Worm (Caenorhabditis elegans): ENCODE data around the gene F41F3.1.
A peak's percentile ranks its signal among the peaks of the same experiment; 100 is the strongest.

F41F3.1 gene

ce11 chrV:4662400-4662799, 8.0 kb downstream of the F41F3.1 start, which contains the start of gene srx-74:
srx-74 (minus strand) TSS chrV:4662500.
- TF ChIP-seq ztf-25 (GFP tag; IDR thresholded peaks at IDR 0.05) (no peak), unc-62 (GFP tag; optimal IDR thresholded peaks at IDR 0.05) (no peak), lsy-27 (tag; optimal IDR thresholded peaks at IDR 0.05; ENCODE audit: borderline replicate concordance, insufficient read depth) (no peak), gei-17 (GFP tag; optimal IDR thresholded peaks at IDR 0.05) (no peak), rpc-1 (optimal IDR thresholded peaks at IDR 0.05) (no peak), rpc-1 (tag; optimal IDR thresholded peaks at IDR 0.05) (no peak), attf-3 (GFP tag; conservative IDR thresholded peaks at IDR 0.05) (no peak), B0336.3 (GFP tag; IDR thresholded peaks at IDR 0.05) (no peak)

- TF ChIP-seq xnd-1 (tag; optimal IDR thresholded peaks at IDR 0.05) (no peak), ekl-4 (GFP tag; IDR thresholded peaks at IDR 0.05) (no peak), madf-3 (GFP tag; IDR thresholded peaks at IDR 0.05) (no peak), nfyb-1 (GFP tag; IDR thresholded peaks at IDR 0.05) (no peak), sea-2 (GFP tag; IDR thresholded peaks at IDR 0.05) (no peak), ztf-25 (GFP tag; IDR thresholded peaks at IDR 0.05) (no peak), rpc-1 (optimal IDR thresholded peaks at IDR 0.05) (no peak), rpc-1 (tag; optimal IDR thresholded peaks at IDR 0.05) (no peak), sptf-2 (GFP tag; optimal IDR thresholded peaks at IDR 0.05) (no peak), F49E8.2 (tag; optimal IDR thresholded peaks at IDR 0.05; ENCODE audit: insufficient read depth) (no peak), C17E4.6 (GFP tag; IDR thresholded peaks at IDR 0.05) (no peak), hmg-20 (GFP tag; IDR thresholded peaks at IDR 0.05) (no peak), F57C9.4 (tag; optimal IDR thresholded peaks at IDR 0.05) (no peak), ZK185.1 (tag; optimal IDR thresholded peaks at IDR 0.05; ENCODE audit: poor library complexity, severe bottlenecking) (no peak), Y56A3A.18 (GFP tag; IDR thresholded peaks at IDR 0.05) (no peak), Y53F4B.3 (GFP tag; IDR thresholded peaks at IDR 0.05) (no peak), ceh-91 (GFP tag; IDR thresholded peaks at IDR 0.05) (no peak)
Measured at ce11 chrV:4665651-4666050, 11.3 kb downstream of the F41F3.1 start, which contains the start of gene srx-73. srx-73 (minus strand) TSS chrV:4665751.

- TF ChIP-seq K11D2.4 (GFP tag; IDR thresholded peaks at IDR 0.05) (0 out of 2 replicates have a peak, but pooled peaks have one; percentile 27), egrh-3 (GFP tag; IDR thresholded peaks at IDR 0.05) (peak; percentile 29; the same call in 1 of the 2 replicates), ceh-79 (tag; optimal IDR thresholded peaks at IDR 0.05) (no peak), ceh-100 (GFP tag; IDR thresholded peaks at IDR 0.05) (no peak)
Measured at ce11 chrV:4667062-4667461, 12.7 kb downstream of the F41F3.1 start.

ce11 chrV:4668636-4669035, 14.3 kb downstream of the F41F3.1 start, which contains the start of gene srx-77:
srx-77 (minus strand) TSS chrV:4668736.
- TF ChIP-seq ZK185.1 (tag; optimal IDR thresholded peaks at IDR 0.05; ENCODE audit: poor library complexity, severe bottlenecking) (no peak), F57C9.4 (tag; optimal IDR thresholded peaks at IDR 0.05) (no peak), tbx-9 (tag; optimal IDR thresholded peaks at IDR 0.05; ENCODE audit: borderline replicate concordance) (no peak), gei-17 (GFP tag; optimal IDR thresholded peaks at IDR 0.05) (no peak), F39B2.1 (GFP tag; IDR thresholded peaks at IDR 0.05) (no peak), ets-4 (GFP tag; optimal IDR thresholded peaks at IDR 0.05) (no peak), chd-7 (tag; optimal IDR thresholded peaks at IDR 0.05) (no peak), Y79H2A.3 (GFP tag; conservative IDR thresholded peaks at IDR 0.05) (no peak)

ce11 chrV:4672487-4672886, 18.1 kb downstream of the F41F3.1 start, which contains the start of gene K03B4.9:
K03B4.9 (minus strand) TSS chrV:4672587.
- TF ChIP-seq Y79H2A.3 (GFP tag; conservative IDR thresholded peaks at IDR 0.05) (no peak), ztf-28 (GFP tag; IDR thresholded peaks at IDR 0.05) (no peak)

Measured in whole organism, young adult.